Fruit fly (Drosophila melanogaster) whole organism, embryonic: ENCODE data around the gene CG5966.

ENCODE experiments used
- Adf1 ChIP-seq: fragments of 200-800 bp; sonication (Bioruptor generic); IDR thresholded peaks from 2 replicates; pipeline ENCODE4 v1.3.6; 2022; ENCODE audit warnings: missing biosample characterization, missing genetic modification characterization
- BtbVII ChIP-seq: fragments of 200-800 bp; sonication (Bioruptor generic); optimal IDR thresholded peaks from 3 replicates; lab custom pipeline; 2017; ENCODE audit warnings: missing biosample characterization, mild to moderate bottlenecking, missing genetic modification characterization
- CG11093 ChIP-seq: fragments of 200-800 bp; sonication (Bioruptor generic); IDR thresholded peaks from 3 replicates; pipeline ENCODE4 v1.3.6; 2022; ENCODE audit warnings: missing biosample characterization, missing genetic modification characterization
- CG12659 ChIP-seq: fragments of 200-800 bp; sonication (Bioruptor generic); optimal IDR thresholded peaks from 3 replicates; lab custom pipeline; 2017; ENCODE audit warnings: mild to moderate bottlenecking, missing biosample characterization, missing genetic modification reagents, missing genetic modification characterization
- CG13894 ChIP-seq: fragments of 200-800 bp; sonication (Bioruptor generic); optimal IDR thresholded peaks from 3 replicates; lab custom pipeline; 2018; ENCODE audit warnings: missing biosample characterization, mild to moderate bottlenecking, missing genetic modification characterization, moderate library complexity
- CG14710 ChIP-seq: fragments of 200-800 bp; sonication (Bioruptor generic); optimal IDR thresholded peaks from 3 replicates; lab custom pipeline; 2019; ENCODE audit warnings: missing biosample characterization, mild to moderate bottlenecking, missing genetic modification characterization, moderate library complexity
- CG15269 ChIP-seq: fragments of 200-800 bp; sonication (Bioruptor generic); optimal IDR thresholded peaks from 2 replicates; lab custom pipeline; 2018; ENCODE audit warnings: missing biosample characterization, mild to moderate bottlenecking, missing genetic modification characterization, moderate library complexity
- CG17912 ChIP-seq: fragments of 200-800 bp; sonication (Bioruptor generic); optimal IDR thresholded peaks from 2 replicates; lab custom pipeline; 2018; ENCODE audit warnings: missing biosample characterization, mild to moderate bottlenecking, missing genetic modification characterization
- CG18011 ChIP-seq: fragments of 200-800 bp; sonication (Bioruptor generic); optimal IDR thresholded peaks from 2 replicates; lab custom pipeline; 2017; ENCODE audit warnings: missing biosample characterization, missing genetic modification characterization, mild to moderate bottlenecking, moderate library complexity, missing genotype
- CG2129 ChIP-seq: fragments of 200-800 bp; sonication (Bioruptor generic); IDR thresholded peaks from 2 replicates; pipeline ENCODE4 v1.3.6; 2022; ENCODE audit warnings: missing biosample characterization, missing genetic modification characterization; ENCODE audit not compliant: partially characterized antibody
- CG3281 ChIP-seq: fragments of 200-800 bp; sonication (Bioruptor generic); optimal IDR thresholded peaks from 3 replicates; lab custom pipeline; 2017; ENCODE audit warnings: missing biosample characterization, mild to moderate bottlenecking, missing genetic modification characterization
- CG34376 ChIP-seq: fragments of 200-800 bp; sonication (Bioruptor generic); optimal IDR thresholded peaks from 2 replicates; lab custom pipeline; 2018; ENCODE audit warnings: missing biosample characterization, mild to moderate bottlenecking, missing genetic modification characterization
- CG4360 ChIP-seq: fragments of 200-800 bp; sonication (Bioruptor generic); IDR thresholded peaks from 2 replicates; pipeline ENCODE4 v1.3.6; 2022; ENCODE audit warnings: missing biosample characterization, missing genetic modification characterization
- CG4854 ChIP-seq: fragments of 200-800 bp; sonication (Bioruptor generic); optimal IDR thresholded peaks from 2 replicates; lab custom pipeline; 2016; ENCODE audit warnings: missing biosample characterization, missing genetic modification characterization, inconsistent platforms
- CG6254 ChIP-seq: fragments of 200-800 bp; sonication (Bioruptor generic); optimal IDR thresholded peaks from 3 replicates; lab custom pipeline; 2017; ENCODE audit warnings: mild to moderate bottlenecking, missing biosample characterization, missing genetic modification reagents, missing genetic modification characterization
- CG8281 ChIP-seq: fragments of 200-800 bp; sonication (Bioruptor generic); optimal IDR thresholded peaks from 2 replicates; lab custom pipeline; 2018; ENCODE audit warnings: missing biosample characterization, mild to moderate bottlenecking, missing genetic modification characterization, moderate library complexity
- CG8290 ChIP-seq, 3 experiments: fragments of 200-800 bp; sonication (Bioruptor generic); optimal IDR thresholded peaks; 2 replicates each; lab custom pipeline; 2016 to 2019; ENCODE audit warnings: missing biosample characterization in 3 of 3, missing genetic modification characterization in 3 of 3, mild to moderate bottlenecking in 2 of 3, moderate library complexity in 1 of 3
- CG8478 ChIP-seq: fragments of >200 bp; optimal IDR thresholded peaks from 2 replicates; lab custom pipeline; 2018
- CG9797 ChIP-seq: fragments of 200-800 bp; sonication (Bioruptor generic); optimal IDR thresholded peaks from 3 replicates; lab custom pipeline; 2018; ENCODE audit warnings: missing biosample characterization, mild to moderate bottlenecking, missing genetic modification characterization
- Ets65A ChIP-seq: fragments of 200-800 bp; sonication (Bioruptor generic); peaks from one replicate; lab custom pipeline; 2016; ENCODE audit warnings: missing biosample characterization, missing genetic modification characterization
- Gug ChIP-seq: fragments of 200-800 bp; sonication (Bioruptor generic); IDR thresholded peaks from 4 replicates; pipeline ENCODE4 v1.3.6; 2022; ENCODE audit warnings: missing biosample characterization, missing genetic modification characterization
- H2.0 ChIP-seq: fragments of 200-800 bp; sonication (Bioruptor generic); IDR thresholded peaks from 2 replicates; pipeline ENCODE4 v1.3.6; 2022; ENCODE audit warnings: missing biosample characterization, missing genetic modification characterization
- Hmr ChIP-seq: fragments of 200-800 bp; sonication (Bioruptor generic); optimal IDR thresholded peaks from 3 replicates; lab custom pipeline; 2017; ENCODE audit warnings: mild to moderate bottlenecking, missing biosample characterization, missing genetic modification reagents, missing genetic modification characterization
- Lhr ChIP-seq: fragments of 200-800 bp; sonication (Bioruptor generic); optimal IDR thresholded peaks from 3 replicates; lab custom pipeline; 2017; ENCODE audit warnings: mild to moderate bottlenecking, missing biosample characterization, missing genetic modification reagents, missing genetic modification characterization
- MTF-1 ChIP-seq: fragments of 200-800 bp; sonication (Bioruptor generic); optimal IDR thresholded peaks from 2 replicates; lab custom pipeline; 2018; ENCODE audit warnings: missing biosample characterization, mild to moderate bottlenecking, missing genetic modification characterization, borderline replicate concordance
- Mad ChIP-seq: fragments of 200-800 bp; sonication (Bioruptor generic); optimal IDR thresholded peaks from 2 replicates; lab custom pipeline; 2016; ENCODE audit warnings: missing biosample characterization, missing genetic modification characterization
- Optix ChIP-seq: fragments of 200-800 bp; sonication (Bioruptor generic); IDR thresholded peaks from 3 replicates; pipeline ENCODE4 v1.3.6; 2022; ENCODE audit warnings: missing biosample characterization, missing genetic modification characterization
- Poxn ChIP-seq: fragments of 200-800 bp; sonication (Bioruptor generic); IDR thresholded peaks from 2 replicates; pipeline ENCODE4 v1.3.6; 2022; ENCODE audit warnings: missing biosample characterization, missing genetic modification characterization
- Rx ChIP-seq: fragments of 200-800 bp; sonication (Bioruptor generic); IDR thresholded peaks from 2 replicates; pipeline ENCODE4 v1.3.6; 2022; ENCODE audit warnings: missing biosample characterization, missing genetic modification characterization
- Trl ChIP-seq, 3 experiments: fragments of >200 bp in 2 of 3; fragments of 200-800 bp in 1 of 3; sonication (Bioruptor generic) in 1 of 3; optimal IDR thresholded peaks; 2 replicates in 1 of 3; 3 replicates in 2 of 3; lab custom pipeline; 2016 to 2017; ENCODE audit warnings: missing biosample characterization in 1 of 3, missing genetic modification characterization in 1 of 3
- ash1 ChIP-seq: fragments of 200-800 bp; sonication (Bioruptor generic); optimal IDR thresholded peaks from 2 replicates; lab custom pipeline; 2018; ENCODE audit warnings: missing biosample characterization, mild to moderate bottlenecking, missing genetic modification characterization
- bigmax ChIP-seq: fragments of 200-800 bp; sonication (Bioruptor generic); optimal IDR thresholded peaks from 2 replicates; lab custom pipeline; 2018; ENCODE audit warnings: missing biosample characterization, mild to moderate bottlenecking, missing genetic modification characterization
- bsh ChIP-seq, 2 experiments: fragments of 200-800 bp; sonication (Bioruptor generic); optimal IDR thresholded peaks; 2 replicates each; lab custom pipeline; 2017 to 2018; ENCODE audit warnings: mild to moderate bottlenecking in 2 of 2, missing biosample characterization in 2 of 2, missing genetic modification characterization in 2 of 2, moderate library complexity in 1 of 2
- chinmo ChIP-seq: fragments of 200-800 bp; sonication (Bioruptor generic); IDR thresholded peaks from 4 replicates; pipeline ENCODE4 v1.3.6; 2022; ENCODE audit warnings: missing biosample characterization, missing genetic modification characterization; ENCODE audit not compliant: partially characterized antibody
- dysf ChIP-seq: fragments of 200-800 bp; sonication (Bioruptor generic); IDR thresholded peaks from 3 replicates; pipeline ENCODE4 v1.3.6; 2022; ENCODE audit warnings: missing biosample characterization, missing genetic modification characterization
- eve ChIP-seq, 2 experiments: fragments of >200 bp; optimal IDR thresholded peaks; 2 replicates each; lab custom pipeline; 2017; ENCODE audit warnings: missing biosample characterization in 2 of 2, missing genetic modification characterization in 2 of 2
- fru ChIP-seq: fragments of >200 bp; optimal IDR thresholded peaks from 2 replicates; lab custom pipeline; 2017
- gem ChIP-seq: fragments of 200-800 bp; sonication (Bioruptor generic); optimal IDR thresholded peaks from 2 replicates; lab custom pipeline; 2019; ENCODE audit warnings: missing biosample characterization, mild to moderate bottlenecking, missing genetic modification characterization, moderate library complexity
- grau ChIP-seq: fragments of 200-800 bp; optimal IDR thresholded peaks from 3 replicates; lab custom pipeline; 2019; ENCODE audit warnings: missing biosample characterization, mild to moderate bottlenecking, missing genetic modification characterization, moderate library complexity
- ind ChIP-seq: fragments of 200-800 bp; sonication (Bioruptor generic); optimal IDR thresholded peaks from 3 replicates; lab custom pipeline; 2016; ENCODE audit warnings: missing biosample characterization, missing genetic modification characterization
- ken ChIP-seq: fragments of 200-800 bp; sonication (Bioruptor generic); IDR thresholded peaks from 3 replicates; pipeline ENCODE4 v1.3.6; 2022; ENCODE audit warnings: missing biosample characterization, missing genetic modification characterization
- kni ChIP-seq: fragments of 200-800 bp; sonication (Bioruptor generic); optimal IDR thresholded peaks from 3 replicates; lab custom pipeline; 2017; ENCODE audit warnings: mild to moderate bottlenecking, missing biosample characterization, missing genetic modification reagents, missing genetic modification characterization
- nerfin-1 ChIP-seq: fragments of 200-800 bp; sonication (Bioruptor generic); optimal IDR thresholded peaks from 3 replicates; lab custom pipeline; 2019; ENCODE audit warnings: missing biosample characterization, mild to moderate bottlenecking, missing genetic modification characterization, moderate library complexity
- nmo ChIP-seq: fragments of 200-800 bp; sonication (Bioruptor generic); optimal IDR thresholded peaks from 2 replicates; lab custom pipeline; 2018; ENCODE audit warnings: missing biosample characterization, mild to moderate bottlenecking, missing genetic modification characterization, moderate library complexity
- scrt ChIP-seq: fragments of 200-800 bp; sonication (Bioruptor generic); optimal IDR thresholded peaks from 2 replicates; lab custom pipeline; 2018; ENCODE audit warnings: missing biosample characterization, mild to moderate bottlenecking, missing genetic modification characterization, moderate library complexity
- slbo ChIP-seq: fragments of 200-800 bp; sonication (Bioruptor generic); IDR thresholded peaks from 2 replicates; pipeline ENCODE4 v1.3.6; 2022; ENCODE audit warnings: missing biosample characterization, missing genetic modification characterization
- so ChIP-seq: fragments of 200-800 bp; sonication (Bioruptor generic); IDR thresholded peaks from 3 replicates; pipeline ENCODE4 v1.3.6; 2022; ENCODE audit warnings: missing biosample characterization, missing genetic modification characterization
- sqz ChIP-seq: fragments of 200-800 bp; sonication (Bioruptor generic); optimal IDR thresholded peaks from 3 replicates; lab custom pipeline; 2018; ENCODE audit warnings: missing biosample characterization, mild to moderate bottlenecking, missing genetic modification characterization
- toy ChIP-seq: fragments of 200-800 bp; sonication (Bioruptor generic); IDR thresholded peaks from 2 replicates; pipeline ENCODE4 v1.3.6; 2022; ENCODE audit warnings: missing biosample characterization, missing genetic modification characterization
- vfl ChIP-seq: fragments of 200-800 bp; sonication (Bioruptor generic); optimal IDR thresholded peaks from 2 replicates; lab custom pipeline; 2016; ENCODE audit warnings: missing biosample characterization, missing genetic modification characterization
- wdn ChIP-seq: fragments of 200-800 bp; sonication (Bioruptor generic); IDR thresholded peaks from 2 replicates; pipeline ENCODE4 v1.3.6; 2022; ENCODE audit warnings: missing biosample characterization, missing genetic modification characterization

CG5966 gene

dm6 chrX:5989368-5989767 is 777 bp downstream of the CG5966 start (continued):
- TF ChIP-seq CG12659 = peak; percentile 33
- TF ChIP-seq gem (tag; lab: Kevin White, UChicago) = peak; percentile 64
- no peak for TF ChIP-seq Ets65A (GFP tag; lab: Kevin White, UChicago)
- no peak for TF ChIP-seq toy (GFP tag; lab: Robert Waterston, UW)
- TF ChIP-seq so (GFP tag; lab: Robert Waterston, UW) = no peak
- TF ChIP-seq grau (tag; lab: Kevin White, UChicago) = peak; percentile 58
- TF ChIP-seq Mad (GFP tag; lab: Kevin White, UChicago) = no peak
- no peak for TF ChIP-seq ash1
- TF ChIP-seq Optix (GFP tag; lab: Robert Waterston, UW) = no peak
- no peak for TF ChIP-seq BtbVII (GFP tag; lab: Kevin White, UChicago)
- TF ChIP-seq slbo (GFP tag; lab: Robert Waterston, UW) = peak; percentile 23; the same call in 1 of the 2 replicates
- no peak for TF ChIP-seq CG2129
- TF ChIP-seq CG8478 (lab: Kevin White, UChicago) = no peak
- TF ChIP-seq bsh (GFP tag; optimal IDR thresholded peaks at IDR 0.05; lab: Kevin White, UChicago) = peak in 1 of 2 experiments; percentile 64
- no peak for TF ChIP-seq CG17912 (GFP tag; lab: Kevin White, UChicago)
- TF ChIP-seq CG11093 (GFP tag; lab: Robert Waterston, UW) = no peak
- TF ChIP-seq Adf1 (GFP tag; lab: Robert Waterston, UW) = no peak
- TF ChIP-seq H2.0 (GFP tag; lab: Robert Waterston, UW) = no peak
- no peak for TF ChIP-seq chinmo (GFP tag; lab: Robert Waterston, UW)
- peak; percentile 50; the same call in 2 of the 3 replicates for TF ChIP-seq dysf (GFP tag; lab: Robert Waterston, UW)
- TF ChIP-seq CG15269 (tag; lab: Kevin White, UChicago) = peak; percentile 65
- TF ChIP-seq CG34376 = no peak
- TF ChIP-seq CG14710 = peak; percentile 13
- peak; percentile 49 for TF ChIP-seq nmo (GFP tag; lab: Kevin White, UChicago)
- TF ChIP-seq CG18011 (GFP tag; lab: Kevin White, UChicago) = no peak
- TF ChIP-seq Trl (optimal IDR thresholded peaks at IDR 0.05; lab: Kevin White, UChicago) = no peak
- TF ChIP-seq Trl (GFP tag; optimal IDR thresholded peaks at IDR 0.05; lab: Kevin White, UChicago) = no peak
- no peak for TF ChIP-seq Lhr (GFP tag; lab: Kevin White, UChicago)
- no peak for TF ChIP-seq CG4854 (GFP tag; lab: Kevin White, UChicago)
- TF ChIP-seq fru (lab: Kevin White, UChicago) = no peak
- no peak for TF ChIP-seq kni (GFP tag; lab: Kevin White, UChicago)
- peak; percentile 37; the same call in 1 of the 2 replicates for TF ChIP-seq Rx (GFP tag; lab: Robert Waterston, UW)
- no peak for TF ChIP-seq eve (GFP tag; optimal IDR thresholded peaks at IDR 0.05; lab: Kevin White, UChicago)
- no peak for TF ChIP-seq sqz (GFP tag; lab: Kevin White, UChicago)
- no peak for TF ChIP-seq CG4360 (GFP tag; lab: Robert Waterston, UW)
- peak; percentile 8 for TF ChIP-seq CG3281
- no peak for TF ChIP-seq Gug (GFP tag; lab: Robert Waterston, UW)
- TF ChIP-seq bigmax (GFP tag; lab: Kevin White, UChicago) = no peak
- TF ChIP-seq CG8281 (tag; lab: Kevin White, UChicago) = no peak
- peak; percentile 33 for TF ChIP-seq Hmr
- TF ChIP-seq MTF-1 (GFP tag; lab: Kevin White, UChicago) = no peak
- TF ChIP-seq scrt = no peak
- no peak for TF ChIP-seq vfl (GFP tag; lab: Kevin White, UChicago)
- no peak for TF ChIP-seq CG13894
- TF ChIP-seq Poxn = no peak
- TF ChIP-seq ken (GFP tag; lab: Robert Waterston, UW) = no peak
- no peak for TF ChIP-seq wdn
- no peak for TF ChIP-seq nerfin-1 (tag; lab: Kevin White, UChicago)
- no peak for TF ChIP-seq CG9797 (GFP tag; lab: Kevin White, UChicago)
- peak; percentile 10 for TF ChIP-seq ind (GFP tag; lab: Kevin White, UChicago)
- peak; percentile 10 for TF ChIP-seq CG6254 (GFP tag; lab: Kevin White, UChicago)
- no peak for TF ChIP-seq CG8290 (GFP tag; optimal IDR thresholded peaks at IDR 0.05; lab: Kevin White, UChicago)
- TF ChIP-seq CG8290 (tag; optimal IDR thresholded peaks at IDR 0.05; lab: Kevin White, UChicago) = peak in 1 of 2 experiments; percentile 40
